Fruit fly (Drosophila melanogaster): ENCODE results near the gene eIF4EHP.

DNA sequence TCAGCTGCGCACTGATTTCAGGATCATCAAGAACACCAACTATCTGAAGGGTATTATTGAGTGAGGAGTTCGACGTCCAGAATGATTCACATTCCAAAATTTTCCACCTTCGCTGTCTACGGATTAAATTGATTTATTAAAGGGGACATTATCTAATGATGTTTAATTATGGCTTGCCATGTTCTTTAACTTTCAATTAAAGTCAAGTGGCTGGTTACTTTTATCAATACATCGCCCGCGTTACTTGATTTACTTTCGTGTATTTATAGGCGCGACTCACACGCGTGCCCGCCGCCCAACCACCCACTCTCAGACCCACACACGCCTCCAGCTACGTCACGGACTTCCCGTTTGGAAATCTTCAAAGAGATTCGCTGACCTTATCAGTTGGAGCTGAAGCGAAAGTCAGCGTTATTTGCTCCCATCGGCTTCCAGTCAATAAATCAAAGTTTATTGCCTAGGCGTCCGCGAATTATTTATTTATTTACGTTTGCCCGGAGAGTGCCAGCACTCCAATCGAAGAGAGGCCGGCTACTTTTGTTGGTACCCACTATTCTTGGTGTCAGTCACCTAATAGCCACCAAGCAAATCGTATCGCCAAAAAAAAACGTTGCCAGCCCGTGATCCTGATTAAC is 28.7 kb upstream of the eIF4EHP start, which contains the start of gene Npc2f:
- TF ChIP-seq h (optimal IDR thresholded peaks at IDR 0.05): no peak
- no peak for TF ChIP-seq insv (optimal IDR thresholded peaks at IDR 0.05)
- no peak for TF ChIP-seq Sin3A (optimal IDR thresholded peaks at IDR 0.05)
- no peak for TF ChIP-seq Myc (optimal IDR thresholded peaks at IDR 0.05)

Data from Kc167 (cell line).